Worm (Caenorhabditis elegans): ENCODE measurements around the gene ubc-7.

The ubc-7 gene

DNA sequence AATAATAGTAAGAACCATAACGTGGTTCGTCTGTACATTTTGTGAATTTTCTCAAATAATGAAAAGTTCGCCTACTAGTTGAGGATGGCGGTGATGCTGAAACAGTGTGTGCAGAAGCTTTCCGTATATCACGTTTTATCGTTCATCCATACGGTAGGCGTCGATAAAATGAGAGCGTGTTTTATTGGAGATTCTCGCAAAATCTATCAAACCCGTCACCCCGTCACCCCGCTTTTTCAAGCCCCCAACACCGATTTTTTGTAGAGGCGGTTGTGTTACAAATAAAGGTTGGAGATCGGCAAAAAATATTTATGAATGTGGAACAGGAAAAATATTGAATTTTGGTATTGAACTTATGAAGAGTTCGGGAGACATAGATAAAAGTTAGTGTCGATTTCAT, 22.3 kb downstream of the ubc-7 start, which contains the start of gene clec-161:
clec-161 (minus strand) TSS at position 101 of the 400 bp plus-strand sequence.
- no peak for TF ChIP-seq nhr-111 (GFP tag; optimal IDR thresholded peaks at IDR 0.05)
- no peak for TF ChIP-seq daf-19 (GFP tag; conservative IDR thresholded peaks at IDR 0.05)
- TF ChIP-seq ceh-44 (GFP tag; IDR thresholded peaks at IDR 0.05) = no peak
- no peak for TF ChIP-seq spr-3 (GFP tag; optimal IDR thresholded peaks at IDR 0.05)
- peak in 1 of 2 experiments; percentile 43 for TF ChIP-seq unc-62 (GFP tag; optimal IDR thresholded peaks at IDR 0.05 in 1 of 2)
- TF ChIP-seq unc-62 (tag; optimal IDR thresholded peaks at IDR 0.05) = no peak
- no peak for TF ChIP-seq snpc-4 (tag; optimal IDR thresholded peaks at IDR 0.05)

ce11 chrIII:9600645-9601044, 30.3 kb downstream of the ubc-7 start, which contains the start of gene F58A4.2:
F58A4.2 (minus strand) TSS chrIII:9600745.
- TF ChIP-seq T20F7.1 (GFP tag; optimal IDR thresholded peaks at IDR 0.05) (no peak), vab-7 (GFP tag; IDR thresholded peaks at IDR 0.05) (no peak), attf-4 (tag; optimal IDR thresholded peaks at IDR 0.05) (no peak), set-16 (GFP tag; IDR thresholded peaks at IDR 0.05) (no peak), mep-1 (tag; optimal IDR thresholded peaks at IDR 0.05) (no peak), lin-38 (GFP tag; IDR thresholded peaks at IDR 0.05) (no peak)

DNA sequence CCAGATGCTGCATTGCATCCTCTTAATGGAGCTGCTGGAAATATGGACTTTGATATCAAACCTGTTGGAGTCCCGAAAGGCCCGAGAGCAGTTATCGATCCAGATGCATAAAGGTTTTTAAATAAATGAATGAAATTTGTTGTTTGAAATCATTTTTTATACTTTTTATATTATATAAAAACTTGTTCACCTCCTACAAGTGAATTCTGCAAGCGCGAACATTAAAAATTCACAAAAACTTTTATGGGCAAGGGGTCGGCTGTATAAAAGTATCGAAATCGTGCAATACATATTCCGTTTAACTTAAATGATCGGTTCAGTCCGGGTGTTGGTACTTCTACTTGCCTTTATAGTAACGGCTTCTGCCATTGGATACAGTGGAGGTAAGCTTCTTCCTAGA, 32.8 kb downstream of the ubc-7 start, which contains the start of gene F58A4.1:
F58A4.1 (plus strand) TSS at position 301 of the 400 bp plus-strand sequence.
- TF ChIP-seq lin-29 (GFP tag; IDR thresholded peaks at IDR 0.05) (no peak), T26A8.4 (GFP tag; IDR thresholded peaks at IDR 0.05) (no peak), unc-39 (tag; optimal IDR thresholded peaks at IDR 0.05) (no peak), nhr-77 (tag; optimal IDR thresholded peaks at IDR 0.05) (no peak), jun-1 (tag; optimal IDR thresholded peaks at IDR 0.05) (no peak), spr-3 (GFP tag; optimal IDR thresholded peaks at IDR 0.05) (no peak), nhr-42 (GFP tag; IDR thresholded peaks at IDR 0.05) (no peak)

DNA sequence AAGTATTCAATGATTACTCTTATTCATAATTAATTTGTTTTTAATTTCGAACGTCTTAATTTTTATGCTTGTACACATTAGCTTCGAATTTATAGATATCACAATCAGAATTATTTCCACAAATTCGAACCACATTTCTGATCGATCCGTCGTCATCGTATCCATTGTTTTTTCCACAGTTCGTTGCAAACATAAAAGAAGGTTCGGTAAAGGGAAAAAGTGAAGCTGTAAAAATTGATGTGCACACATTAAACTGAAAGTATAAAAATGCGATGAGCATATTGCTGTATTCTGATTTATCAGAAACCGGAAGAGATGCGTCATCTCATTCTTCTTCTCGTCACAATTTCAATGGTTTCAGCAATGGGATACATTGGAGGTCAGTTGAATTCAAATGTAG, 33.9 kb downstream of the ubc-7 start, which contains the start of gene C48B4.12:
C48B4.12 (plus strand) TSS at position 301 of the 400 bp plus-strand sequence.
- TF ChIP-seq mes-2 (tag; optimal IDR thresholded peaks at IDR 0.05; ENCODE audit: poor library complexity, severe bottlenecking) = no peak
- no peak for TF ChIP-seq egl-43 (GFP tag; IDR thresholded peaks at IDR 0.05)
- TF ChIP-seq spr-1 (tag; optimal IDR thresholded peaks at IDR 0.05) = no peak
- TF ChIP-seq mxl-2 (GFP tag; conservative IDR thresholded peaks at IDR 0.05) = no peak
- no peak for TF ChIP-seq nhr-237 (tag; optimal IDR thresholded peaks at IDR 0.05)

ce11 chrIII:9595563-9595962, 35.4 kb downstream of the ubc-7 start, which contains the start of gene rom-2:
rom-2 (minus strand) TSS chrIII:9595663.
- TF ChIP-seq vab-7 (GFP tag; IDR thresholded peaks at IDR 0.05) = no peak
- TF ChIP-seq ceh-32 (tag; optimal IDR thresholded peaks at IDR 0.05; ENCODE audit: poor library complexity) = no peak
- no peak for TF ChIP-seq hlh-11 (tag; optimal IDR thresholded peaks at IDR 0.05)
- TF ChIP-seq nhr-237 (tag; optimal IDR thresholded peaks at IDR 0.05) = no peak
- TF ChIP-seq jun-1 (tag; optimal IDR thresholded peaks at IDR 0.05) = no peak
- no peak for TF ChIP-seq mxl-2 (GFP tag; conservative IDR thresholded peaks at IDR 0.05)
- no peak for TF ChIP-seq hmg-1.1 (GFP tag; IDR thresholded peaks at IDR 0.05)
- no peak for TF ChIP-seq mep-1 (tag; optimal IDR thresholded peaks at IDR 0.05)
- TF ChIP-seq ZK546.5 (tag; optimal IDR thresholded peaks at IDR 0.05) = no peak
- no peak for TF ChIP-seq snpc-1.2 (GFP tag; IDR thresholded peaks at IDR 0.05)
- TF ChIP-seq aha-1 (tag) = no peak
- no peak for TF ChIP-seq tag-97 (GFP tag; IDR thresholded peaks at IDR 0.05)
- no peak for TF ChIP-seq lin-15B (tag; optimal IDR thresholded peaks at IDR 0.05)
- TF ChIP-seq lin-1 (GFP tag; IDR thresholded peaks at IDR 0.05) = no peak
- TF ChIP-seq lin-13 (GFP tag; optimal IDR thresholded peaks at IDR 0.05) = no peak
- TF ChIP-seq dve-1 (tag; optimal IDR thresholded peaks at IDR 0.05; ENCODE audit: insufficient read depth) = no peak
- no peak for TF ChIP-seq zfp-2 (tag; optimal IDR thresholded peaks at IDR 0.05)
